Worm (Caenorhabditis elegans): Measurements from ENCODE around the gene F35C5.12.

F35C5.12 gene

ce11 chrII:12878697-12879096 is 35.7 kb downstream of the F35C5.12 start (continued):
- TF ChIP-seq ztf-6 (GFP tag; IDR thresholded peaks at IDR 0.05) (no peak), Y95B8A.8 (GFP tag; IDR thresholded peaks at IDR 0.05) (0 out of 2 replicates have a peak, but pooled peaks have one; percentile 59), nfya-1 (tag; optimal IDR thresholded peaks at IDR 0.05; ENCODE audit: borderline replicate concordance, insufficient read depth) (no peak), egl-18 (GFP tag; IDR thresholded peaks at IDR 0.05) (no peak), lag-1 (GFP tag; IDR thresholded peaks at IDR 0.05) (no peak), hlh-12 (tag; optimal IDR thresholded peaks at IDR 0.05) (no peak), D2030.7 (GFP tag; IDR thresholded peaks at IDR 0.05) (no peak), ets-4 (GFP tag; optimal IDR thresholded peaks at IDR 0.05) (peak; percentile 50), nhr-90 (tag; optimal IDR thresholded peaks at IDR 0.05) (peak; percentile 29), cebp-2 (GFP tag; IDR thresholded peaks at IDR 0.05) (no peak), let-607 (tag; optimal IDR thresholded peaks at IDR 0.05) (peak in 1 of 2 experiments; percentile 53), ztf-18 (tag; optimal IDR thresholded peaks at IDR 0.05) (no peak), nhr-179 (tag; optimal IDR thresholded peaks at IDR 0.05) (no peak), hlh-26 (GFP tag; conservative IDR thresholded peaks at IDR 0.05) (no peak), unc-130 (GFP tag; optimal IDR thresholded peaks at IDR 0.05) (no peak), F23B12.7 (tag; optimal IDR thresholded peaks at IDR 0.05; ENCODE audit: insufficient read depth) (peak; percentile 54), K11D2.4 (GFP tag; IDR thresholded peaks at IDR 0.05) (peak; percentile 48; the same call in 1 of the 2 replicates), Y79H2A.3 (GFP tag; conservative IDR thresholded peaks at IDR 0.05) (no peak), akir-1 (GFP tag; optimal IDR thresholded peaks at IDR 0.05) (no peak), snpc-3.4 (tag; optimal IDR thresholded peaks at IDR 0.05) (no peak), nhr-80 (tag; optimal IDR thresholded peaks at IDR 0.05) (peak; percentile 94), F10E7.11 (tag; optimal IDR thresholded peaks at IDR 0.05) (no peak), F39B2.1 (GFP tag; IDR thresholded peaks at IDR 0.05) (no peak), T07F8.4 (tag; optimal IDR thresholded peaks at IDR 0.05) (no peak), ccch-3 (GFP tag; optimal IDR thresholded peaks at IDR 0.05) (no peak), K12H6.12 (tag; optimal IDR thresholded peaks at IDR 0.05) (peak; percentile 15), somi-1 (GFP tag; optimal IDR thresholded peaks at IDR 0.05) (no peak), ama-1 (optimal IDR thresholded peaks at IDR 0.05) (peak; percentile 28), ama-1 (GFP tag; optimal IDR thresholded peaks at IDR 0.05) (no peak), F37B4.10 (GFP tag; IDR thresholded peaks at IDR 0.05) (no peak), lin-26 (GFP tag; IDR thresholded peaks at IDR 0.05) (no peak), madf-10 (tag; optimal IDR thresholded peaks at IDR 0.05) (peak; percentile 67), rpc-1 (optimal IDR thresholded peaks at IDR 0.05) (no peak), rpc-1 (tag; optimal IDR thresholded peaks at IDR 0.05) (no peak), sptf-2 (GFP tag; optimal IDR thresholded peaks at IDR 0.05) (no peak), ceh-91 (GFP tag; IDR thresholded peaks at IDR 0.05) (no peak), B0261.1 (tag; optimal IDR thresholded peaks at IDR 0.05) (no peak), xnd-1 (tag; optimal IDR thresholded peaks at IDR 0.05) (no peak), nfyb-1 (GFP tag; IDR thresholded peaks at IDR 0.05) (no peak), lir-1 (GFP tag; conservative IDR thresholded peaks at IDR 0.05) (no peak), let-526 (GFP tag; IDR thresholded peaks at IDR 0.05) (no peak), ekl-4 (GFP tag; IDR thresholded peaks at IDR 0.05) (no peak), aptf-2 (GFP tag; conservative IDR thresholded peaks at IDR 0.05) (no peak), chd-7 (tag; optimal IDR thresholded peaks at IDR 0.05) (peak; percentile 60), cebp-1 (GFP tag; IDR thresholded peaks at IDR 0.05) (no peak), cebp-1 (tag; optimal IDR thresholded peaks at IDR 0.05) (peak; percentile 71), bed-1 (GFP tag; IDR thresholded peaks at IDR 0.05) (no peak), rec-8 (tag; optimal IDR thresholded peaks at IDR 0.05) (no peak), T26A5.8 (tag; optimal IDR thresholded peaks at IDR 0.05) (no peak), lin-54 (GFP tag; optimal IDR thresholded peaks at IDR 0.05) (peak; percentile 14)

Measured in whole organism, young adult.